Fruit fly (Drosophila melanogaster): ENCODE measurements around the gene CG11693.

The CG11693 gene

dm6 chr3R:8308515-8308959, 2.0 kb downstream of the CG11693 start, which contains the start of gene tex (continued):
- TF ChIP-seq CG6175 (GFP tag; IDR thresholded peaks at IDR 0.05): no peak
- peak; percentile 79 for TF ChIP-seq trem (tag; optimal IDR thresholded peaks at IDR 0.05)
- peak; percentile 25 for TF ChIP-seq CG11723 (GFP tag; optimal IDR thresholded peaks at IDR 0.05)
- no peak for TF ChIP-seq fru (optimal IDR thresholded peaks at IDR 0.05)
- TF ChIP-seq CG2712 (tag; optimal IDR thresholded peaks at IDR 0.05): peak; percentile 55
- TF ChIP-seq CG2116 (GFP tag; optimal IDR thresholded peaks at IDR 0.05): peak; percentile 55
- TF ChIP-seq CG3065 (GFP tag; optimal IDR thresholded peaks at IDR 0.05): no peak
- no peak for TF ChIP-seq shn (GFP tag; optimal IDR thresholded peaks at IDR 0.05)
- TF ChIP-seq HmgZ (tag; optimal IDR thresholded peaks at IDR 0.05): peak; percentile 58
- no peak for TF ChIP-seq lmd (GFP tag; IDR thresholded peaks at IDR 0.05)
- peak; percentile 27; the same call in 1 of the 3 replicates for TF ChIP-seq knrl (GFP tag; IDR thresholded peaks at IDR 0.05; ENCODE audit: partially characterized antibody)
- peak; percentile 41 for TF ChIP-seq Spps (tag; optimal IDR thresholded peaks at IDR 0.05)
- TF ChIP-seq sqz (GFP tag; optimal IDR thresholded peaks at IDR 0.05): peak; percentile 58
- peak; percentile 80 for TF ChIP-seq ATbp (GFP tag; optimal IDR thresholded peaks at IDR 0.05)
- peak; percentile 82 for TF ChIP-seq CG2875 (GFP tag; optimal IDR thresholded peaks at IDR 0.05)
- peak; percentile 47 for TF ChIP-seq CG10267 (tag; optimal IDR thresholded peaks at IDR 0.05)
- TF ChIP-seq hkb (optimal IDR thresholded peaks at IDR 0.05): no peak
- peak; percentile 37; the same call in 1 of the 2 replicates for TF ChIP-seq hkb (GFP tag; IDR thresholded peaks at IDR 0.05)
- no peak for TF ChIP-seq Lim3 (GFP tag; IDR thresholded peaks at IDR 0.05)
- peak; percentile 89 for TF ChIP-seq Asciz (GFP tag; optimal IDR thresholded peaks at IDR 0.05)
- TF ChIP-seq pros (GFP tag; optimal IDR thresholded peaks at IDR 0.05): no peak
- peak; percentile 29; the same call in 1 of the 3 replicates for TF ChIP-seq otp (GFP tag; IDR thresholded peaks at IDR 0.05)
- peak; percentile 68 for TF ChIP-seq CG15696 (tag; optimal IDR thresholded peaks at IDR 0.05)
- TF ChIP-seq CG11456 (GFP tag; IDR thresholded peaks at IDR 0.05): no peak
- TF ChIP-seq zen2 (GFP tag; IDR thresholded peaks at IDR 0.05; ENCODE audit: partially characterized antibody): no peak
- TF ChIP-seq CG11504 (tag; optimal IDR thresholded peaks at IDR 0.05): no peak
- no peak for TF ChIP-seq Hmx (GFP tag; optimal IDR thresholded peaks at IDR 0.05)
- TF ChIP-seq hth (optimal IDR thresholded peaks at IDR 0.05): no peak
- TF ChIP-seq h (optimal IDR thresholded peaks at IDR 0.05): no peak
- TF ChIP-seq CG12299 (tag; optimal IDR thresholded peaks at IDR 0.05): peak; percentile 13
- TF ChIP-seq CG31441 (GFP tag; IDR thresholded peaks at IDR 0.05): peak; percentile 49; the same call in 1 of the 2 replicates
- no peak for TF ChIP-seq Poxn (GFP tag; IDR thresholded peaks at IDR 0.05)
- TF ChIP-seq CG14710 (tag; optimal IDR thresholded peaks at IDR 0.05): peak; percentile 77
- TF ChIP-seq CG6683 (GFP tag; optimal IDR thresholded peaks at IDR 0.05): no peak
- peak; percentile 2 for TF ChIP-seq CG16863 (GFP tag; optimal IDR thresholded peaks at IDR 0.05)
- TF ChIP-seq wek (GFP tag; optimal IDR thresholded peaks at IDR 0.05): peak; percentile 57
- TF ChIP-seq zen (tag; optimal IDR thresholded peaks at IDR 0.05): peak; percentile 6
- TF ChIP-seq CG6689 (GFP tag; IDR thresholded peaks at IDR 0.05): no peak
- TF ChIP-seq Sin3A (optimal IDR thresholded peaks at IDR 0.05): peak; percentile 26
- TF ChIP-seq CG11085 (GFP tag; IDR thresholded peaks at IDR 0.05): no peak
- TF ChIP-seq CG5245 (GFP tag; optimal IDR thresholded peaks at IDR 0.05): peak; percentile 10
- TF ChIP-seq CG12104 (GFP tag; optimal IDR thresholded peaks at IDR 0.05): peak; percentile 3
- TF ChIP-seq CG16813 (GFP tag; IDR thresholded peaks at IDR 0.05; ENCODE audit: partially characterized antibody): 0 out of 3 replicates have a peak, but pooled peaks have one; percentile 31
- peak; percentile 29 for TF ChIP-seq dmrt11E (tag; optimal IDR thresholded peaks at IDR 0.05)
- peak; percentile 65 for TF ChIP-seq CG18262 (tag; optimal IDR thresholded peaks at IDR 0.05)
- TF ChIP-seq MESR4 (GFP tag; optimal IDR thresholded peaks at IDR 0.05): peak; percentile 12
- TF ChIP-seq D19A (tag; optimal IDR thresholded peaks at IDR 0.05): peak; percentile 30
- TF ChIP-seq prd (optimal IDR thresholded peaks at IDR 0.05): no peak
- TF ChIP-seq prd (GFP tag; IDR thresholded peaks at IDR 0.05): no peak
- no peak for TF ChIP-seq CG14014 (GFP tag; IDR thresholded peaks at IDR 0.05)
- TF ChIP-seq CkIIα-i1 (GFP tag; IDR thresholded peaks at IDR 0.05): no peak
- peak; percentile 43 for TF ChIP-seq Sry-β (GFP tag; optimal IDR thresholded peaks at IDR 0.05)

All from whole organism, embryonic.